Worm (Caenorhabditis elegans): ENCODE results near the gene ekl-6.

Gene ekl-6

DNA sequence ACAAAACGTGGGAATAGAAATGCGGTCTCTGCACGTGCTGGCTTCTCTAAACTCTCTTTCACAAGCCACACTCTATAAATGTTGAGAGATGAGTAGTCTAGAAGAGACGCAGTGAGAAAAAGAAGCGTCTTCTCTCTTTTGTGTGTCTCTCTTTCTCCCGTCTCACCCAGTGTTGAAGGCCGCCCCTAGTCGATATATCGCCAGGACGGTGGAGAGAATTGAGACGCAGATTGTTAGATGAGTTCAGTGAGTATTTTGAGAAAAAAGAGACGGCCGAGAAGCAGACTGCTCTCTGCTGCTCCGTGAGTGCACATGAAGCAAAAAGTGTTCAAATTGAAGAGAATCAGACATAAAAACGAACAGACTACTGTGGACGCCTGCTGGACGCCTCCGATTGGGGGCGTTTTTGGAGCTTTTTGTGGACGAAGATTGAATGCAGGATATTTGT is 32.3 kb downstream of the ekl-6 start (continued):
- TF ChIP-seq nhr-11 (tag; optimal IDR thresholded peaks at IDR 0.05), result peak; percentile 79
- no peak for TF ChIP-seq ceh-62 (tag; optimal IDR thresholded peaks at IDR 0.05)
- TF ChIP-seq nhr-41 (GFP tag; IDR thresholded peaks at IDR 0.05), result no peak
- TF ChIP-seq ceh-28 (tag; optimal IDR thresholded peaks at IDR 0.05), result peak; percentile 74
- peak; percentile 27 for TF ChIP-seq pqm-1 (tag; optimal IDR thresholded peaks at IDR 0.05)
- TF ChIP-seq lin-39 (tag; optimal IDR thresholded peaks at IDR 0.05), result no peak
- no peak for TF ChIP-seq D1046.2 (GFP tag; IDR thresholded peaks at IDR 0.05)
- TF ChIP-seq nhr-76 (tag; optimal IDR thresholded peaks at IDR 0.05), result no peak
- no peak for TF ChIP-seq Y75B8A.6 (GFP tag; IDR thresholded peaks at IDR 0.05)
- no peak for TF ChIP-seq daf-8 (GFP tag; IDR thresholded peaks at IDR 0.05)
- peak; percentile 10 for TF ChIP-seq ces-1 (GFP tag; optimal IDR thresholded peaks at IDR 0.05)
- no peak for TF ChIP-seq sdz-12 (GFP tag; optimal IDR thresholded peaks at IDR 0.05)
- TF ChIP-seq nhr-111 (GFP tag; optimal IDR thresholded peaks at IDR 0.05), result no peak
- 0 out of 2 replicates have a peak, but pooled peaks have one; percentile 4 for TF ChIP-seq mxl-2 (GFP tag; conservative IDR thresholded peaks at IDR 0.05)
- TF ChIP-seq mxl-3 (GFP tag; optimal IDR thresholded peaks at IDR 0.05), result peak; percentile 87
- no peak; the same call in 1 of the 2 replicates for TF ChIP-seq lin-38 (GFP tag; IDR thresholded peaks at IDR 0.05)
- TF ChIP-seq mdt-29 (GFP tag; IDR thresholded peaks at IDR 0.05), result no peak
- TF ChIP-seq snpc-4 (tag; optimal IDR thresholded peaks at IDR 0.05), result no peak
- TF ChIP-seq php-3 (GFP tag; IDR thresholded peaks at IDR 0.05), result peak; percentile 79
- TF ChIP-seq nhr-10 (tag; optimal IDR thresholded peaks at IDR 0.05), result peak; percentile 33
- TF ChIP-seq dpl-1 (GFP tag; optimal IDR thresholded peaks at IDR 0.05), result peak; percentile 62
- peak; percentile 80 for TF ChIP-seq egl-43 (GFP tag; IDR thresholded peaks at IDR 0.05)
- TF ChIP-seq jun-1 (tag; optimal IDR thresholded peaks at IDR 0.05), result peak; percentile 76
- TF ChIP-seq nhr-6 (tag; optimal IDR thresholded peaks at IDR 0.05), result peak; percentile 92
- TF ChIP-seq lin-1 (GFP tag; IDR thresholded peaks at IDR 0.05), result peak; percentile 80
- TF ChIP-seq lin-13 (GFP tag; optimal IDR thresholded peaks at IDR 0.05), result peak; percentile 38
- no peak for TF ChIP-seq duxl-1 (tag; optimal IDR thresholded peaks at IDR 0.05; ENCODE audit: poor library complexity)
- TF ChIP-seq daf-19 (GFP tag; conservative IDR thresholded peaks at IDR 0.05), result peak; percentile 62; the same call in 1 of the 2 replicates
- TF ChIP-seq tag-97 (GFP tag; IDR thresholded peaks at IDR 0.05), result no peak
- peak; percentile 98 for TF ChIP-seq hlh-11 (tag; optimal IDR thresholded peaks at IDR 0.05)
- TF ChIP-seq vab-7 (GFP tag; IDR thresholded peaks at IDR 0.05), result 0 out of 2 replicates have a peak, but pooled peaks have one; percentile 41
- no peak for TF ChIP-seq zfp-3 (GFP tag; conservative IDR thresholded peaks at IDR 0.05)
- TF ChIP-seq ceh-32 (tag; optimal IDR thresholded peaks at IDR 0.05; ENCODE audit: poor library complexity), result no peak
- TF ChIP-seq lim-7 (GFP tag; IDR thresholded peaks at IDR 0.05), result no peak
- no peak for TF ChIP-seq nhr-237 (tag; optimal IDR thresholded peaks at IDR 0.05)
- peak; percentile 50; the same call in 1 of the 2 replicates for TF ChIP-seq saeg-2 (GFP tag; IDR thresholded peaks at IDR 0.05)
- TF ChIP-seq ZK546.5 (tag; optimal IDR thresholded peaks at IDR 0.05), result no peak
- no peak for TF ChIP-seq snpc-1.2 (GFP tag; IDR thresholded peaks at IDR 0.05)
- TF ChIP-seq Y105C5A.15 (GFP tag; IDR thresholded peaks at IDR 0.05), result no peak
- TF ChIP-seq lin-29 (GFP tag; IDR thresholded peaks at IDR 0.05), result no peak
- TF ChIP-seq egl-27 (tag; optimal IDR thresholded peaks at IDR 0.05), result no peak
- TF ChIP-seq mep-1 (tag; optimal IDR thresholded peaks at IDR 0.05), result peak; percentile 91
- peak; percentile 34 for TF ChIP-seq nhr-77 (tag; optimal IDR thresholded peaks at IDR 0.05)
- peak; percentile 66 for TF ChIP-seq T20F7.1 (GFP tag; optimal IDR thresholded peaks at IDR 0.05)
- peak; percentile 45; the same call in 1 of the 2 replicates for TF ChIP-seq nhr-42 (GFP tag; IDR thresholded peaks at IDR 0.05)
- no peak for TF ChIP-seq ztf-7 (tag; optimal IDR thresholded peaks at IDR 0.05)
- TF ChIP-seq zfp-2 (tag; optimal IDR thresholded peaks at IDR 0.05), result no peak
- peak in 1 of 2 experiments; percentile 77 for TF ChIP-seq hif-1 (tag; optimal IDR thresholded peaks at IDR 0.05)
- TF ChIP-seq nhr-25 (tag; optimal IDR thresholded peaks at IDR 0.05; ENCODE audit: borderline replicate concordance, insufficient read depth), result peak; percentile 67
- no peak for TF ChIP-seq ztf-11 (tag; optimal IDR thresholded peaks at IDR 0.05)
- no peak for TF ChIP-seq Y5F2A.4 (GFP tag; optimal IDR thresholded peaks at IDR 0.05)
- TF ChIP-seq Y48G9A.11 (GFP tag; IDR thresholded peaks at IDR 0.05), result no peak

Measured in whole organism, L4 larva.